Worm (Caenorhabditis elegans): ENCODE results near the gene F07G11.3.
A peak's percentile ranks its signal among the peaks of the same experiment; 100 is the strongest.

The F07G11.3 gene

ce11 chrV:7269399-7269798 lies 29.2 kb upstream of the F07G11.3 start, which contains the start of gene C13A2.6:
Gene C13A2.6, plus strand, starts transcription at chrV:7269699.
- TF ChIP-seq C16A3.4 (tag; optimal IDR thresholded peaks at IDR 0.05) (no peak), sptf-1 (tag; optimal IDR thresholded peaks at IDR 0.05) (no peak), ceh-90 (tag; optimal IDR thresholded peaks at IDR 0.05) (no peak), nhr-19 (GFP tag; conservative IDR thresholded peaks at IDR 0.05) (no peak), zip-4 (GFP tag; optimal IDR thresholded peaks at IDR 0.05) (no peak), rnt-1 (tag; optimal IDR thresholded peaks at IDR 0.05) (no peak), irx-1 (tag; optimal IDR thresholded peaks at IDR 0.05) (no peak), tbx-2 (tag; optimal IDR thresholded peaks at IDR 0.05) (no peak), ztf-11 (tag; optimal IDR thresholded peaks at IDR 0.05) (no peak), grh-1 (GFP tag; IDR thresholded peaks at IDR 0.05) (no peak), dsc-1 (tag; optimal IDR thresholded peaks at IDR 0.05) (no peak), swsn-7 (tag; optimal IDR thresholded peaks at IDR 0.05) (no peak), nhr-11 (tag; optimal IDR thresholded peaks at IDR 0.05) (no peak), Y116A8C.19 (tag; optimal IDR thresholded peaks at IDR 0.05; ENCODE audit: borderline replicate concordance) (no peak), lin-13 (GFP tag; optimal IDR thresholded peaks at IDR 0.05) (no peak), ces-1 (GFP tag; optimal IDR thresholded peaks at IDR 0.05) (no peak), nhr-71 (tag; optimal IDR thresholded peaks at IDR 0.05) (no peak), ceh-82 (tag; optimal IDR thresholded peaks at IDR 0.05) (no peak)

ce11 chrV:7274992-7275391 lies 23.6 kb upstream of the F07G11.3 start, which contains the start of gene C13A2.10:
Gene C13A2.10, minus strand, starts transcription at chrV:7275092.
- TF ChIP-seq hlh-4 (tag; optimal IDR thresholded peaks at IDR 0.05): no peak
- no peak for TF ChIP-seq lin-14 (GFP tag; optimal IDR thresholded peaks at IDR 0.05)
- TF ChIP-seq rnt-1 (tag; optimal IDR thresholded peaks at IDR 0.05): no peak
- TF ChIP-seq lin-15B (tag; optimal IDR thresholded peaks at IDR 0.05): no peak

ce11 chrV:7275491-7275890 lies 23.1 kb upstream of the F07G11.3 start, which contains the start of gene C13A2.5:
Gene C13A2.5, plus strand, starts transcription at chrV:7275791.
- TF ChIP-seq fkh-8 (tag; optimal IDR thresholded peaks at IDR 0.05) (no peak), nhr-76 (tag; optimal IDR thresholded peaks at IDR 0.05) (no peak), elt-3 (tag; optimal IDR thresholded peaks at IDR 0.05) (no peak), lsy-2 (tag; optimal IDR thresholded peaks at IDR 0.05) (no peak), nhr-71 (tag; optimal IDR thresholded peaks at IDR 0.05) (no peak), tlp-1 (tag; optimal IDR thresholded peaks at IDR 0.05) (no peak), snu-23 (GFP tag; optimal IDR thresholded peaks at IDR 0.05) (no peak), egl-27 (tag; optimal IDR thresholded peaks at IDR 0.05) (no peak), skn-1 (tag; optimal IDR thresholded peaks at IDR 0.05) (no peak), swsn-7 (tag; optimal IDR thresholded peaks at IDR 0.05) (no peak), hlh-4 (tag; optimal IDR thresholded peaks at IDR 0.05) (no peak), vab-15 (tag; optimal IDR thresholded peaks at IDR 0.05) (no peak), sup-37 (GFP tag; optimal IDR thresholded peaks at IDR 0.05) (no peak), lir-3 (tag; optimal IDR thresholded peaks at IDR 0.05; ENCODE audit: poor library complexity) (no peak), nhr-90 (tag; optimal IDR thresholded peaks at IDR 0.05; ENCODE audit: poor library complexity) (no peak), tbx-2 (tag; optimal IDR thresholded peaks at IDR 0.05) (no peak), pag-3 (tag; optimal IDR thresholded peaks at IDR 0.05; ENCODE audit: borderline replicate concordance, insufficient read depth) (no peak), aha-1 (tag; optimal IDR thresholded peaks at IDR 0.05) (no peak), elt-2 (tag; optimal IDR thresholded peaks at IDR 0.05) (no peak)

- TF ChIP-seq efl-1 (optimal IDR thresholded peaks at IDR 0.05): no peak
- TF ChIP-seq efl-1 (GFP tag; optimal IDR thresholded peaks at IDR 0.05 in 1 of 2): peak in 1 of 2 experiments; percentile 23
- TF ChIP-seq dsc-1 (tag; optimal IDR thresholded peaks at IDR 0.05): no peak
Observed at ce11 chrV:7279090-7279489, 19.5 kb upstream of the F07G11.3 start, which contains the start of gene C13A2.4. Gene C13A2.4, plus strand, starts transcription at chrV:7279390.

Measured in whole organism, L1 larva.